Worm (Caenorhabditis elegans) whole organism, late embryonic: Measurements from ENCODE around the gene sel-13.
A peak's percentile ranks its signal among the peaks of the same experiment; 100 is the strongest.

Source experiments
- C08G9.2 ChIP-seq: sonication (generic microtip); optimal IDR thresholded peaks from 2 replicates; lab custom pipeline; 2016; ENCODE audit warnings: mild to moderate bottlenecking, missing genetic modification characterization, moderate library complexity, missing compliant biosample characterization
- C38D4.7 ChIP-seq: fragments of 200-800 bp; sonication (Bioruptor generic); optimal IDR thresholded peaks from 2 replicates; lab custom pipeline; 2018; ENCODE audit warnings: mild to moderate bottlenecking, missing genetic modification characterization, moderate library complexity, missing compliant biosample characterization
- F13H6.1 ChIP-seq: sonication (generic microtip); optimal IDR thresholded peaks from 2 replicates; lab custom pipeline; 2016; ENCODE audit warnings: missing genetic modification characterization, missing compliant biosample characterization
- K02D7.2 ChIP-seq: sonication (generic microtip); optimal IDR thresholded peaks from 2 replicates; lab custom pipeline; 2017; ENCODE audit warnings: mild to moderate bottlenecking, missing genetic modification characterization, missing compliant biosample characterization
- T23F11.4 ChIP-seq: fragments of 200-800 bp; sonication (Bioruptor generic); optimal IDR thresholded peaks from 2 replicates; lab custom pipeline; 2018; ENCODE audit warnings: mild to moderate bottlenecking, missing genetic modification characterization, missing compliant biosample characterization
- ama-1 ChIP-seq: fragments of 150-350 bp; optimal IDR thresholded peaks from 2 replicates; lab custom pipeline; 2014
- ceh-18 ChIP-seq: sonication (generic microtip); optimal IDR thresholded peaks from 2 replicates; lab custom pipeline; 2016; ENCODE audit warnings: missing genetic modification characterization, missing compliant biosample characterization
- ceh-22 ChIP-seq: sonication (generic microtip); optimal IDR thresholded peaks from 2 replicates; lab custom pipeline; 2017; ENCODE audit warnings: missing biosample characterization, missing genetic modification characterization
- ceh-24 ChIP-seq: sonication (generic microtip); optimal IDR thresholded peaks from 2 replicates; lab custom pipeline; 2016; ENCODE audit warnings: mild to moderate bottlenecking, missing genetic modification characterization, missing compliant biosample characterization
- ceh-30 ChIP-seq: fragments of 150-350 bp; optimal IDR thresholded peaks from 2 replicates; lab custom pipeline; 2014; ENCODE audit warnings: missing biosample characterization, missing genetic modification characterization
- ceh-9 ChIP-seq: sonication (generic microtip); optimal IDR thresholded peaks from 2 replicates; lab custom pipeline; 2016; ENCODE audit warnings: mild to moderate bottlenecking, missing genetic modification characterization, inconsistent platforms, missing compliant biosample characterization
- che-1 ChIP-seq: sonication (generic microtip); optimal IDR thresholded peaks from 2 replicates; lab custom pipeline; 2016; ENCODE audit warnings: mild to moderate bottlenecking, missing genetic modification characterization, missing compliant biosample characterization
- dmd-4 ChIP-seq: sonication (generic microtip); optimal IDR thresholded peaks from 2 replicates; lab custom pipeline; 2016; ENCODE audit warnings: borderline replicate concordance, missing genetic modification characterization, missing compliant biosample characterization
- elt-4 ChIP-seq: sonication (generic microtip); optimal IDR thresholded peaks from 2 replicates; lab custom pipeline; 2016; ENCODE audit warnings: missing genetic modification characterization, missing compliant biosample characterization
- ets-4 ChIP-seq: sonication (generic microtip); optimal IDR thresholded peaks from 2 replicates; lab custom pipeline; 2016; ENCODE audit warnings: missing genetic modification characterization, missing compliant biosample characterization
- gmeb-2 ChIP-seq: sonication (generic microtip); optimal IDR thresholded peaks from 2 replicates; lab custom pipeline; 2016; ENCODE audit warnings: missing genetic modification characterization, inconsistent platforms, missing compliant biosample characterization
- hlh-15 ChIP-seq: sonication (generic microtip); optimal IDR thresholded peaks from 2 replicates; lab custom pipeline; 2016; ENCODE audit warnings: missing genetic modification characterization, missing compliant biosample characterization
- hlh-30 ChIP-seq: sonication (generic microtip); optimal IDR thresholded peaks from 2 replicates; lab custom pipeline; 2017; ENCODE audit warnings: antibody characterized with exemption, missing genetic modification characterization, missing compliant biosample characterization; ENCODE audit not compliant: insufficient read depth
- hlh-6 ChIP-seq: sonication (generic microtip); optimal IDR thresholded peaks from 2 replicates; lab custom pipeline; 2016; ENCODE audit warnings: missing genotype, missing genetic modification characterization, missing compliant biosample characterization
- hlh-8 ChIP-seq: sonication (generic microtip); optimal IDR thresholded peaks from 2 replicates; lab custom pipeline; 2016; ENCODE audit warnings: missing genotype, missing genetic modification characterization, missing compliant biosample characterization
- npax-4 ChIP-seq: sonication (generic microtip); optimal IDR thresholded peaks from 2 replicates; lab custom pipeline; 2016; ENCODE audit warnings: missing genetic modification characterization, missing compliant biosample characterization
- pha-2 ChIP-seq: sonication (generic microtip); optimal IDR thresholded peaks from 2 replicates; lab custom pipeline; 2017; ENCODE audit warnings: mild to moderate bottlenecking, missing genetic modification characterization, missing compliant biosample characterization
- pqm-1 ChIP-seq: sonication (generic microtip); optimal IDR thresholded peaks from 2 replicates; lab custom pipeline; 2016; ENCODE audit warnings: missing genetic modification characterization, missing compliant biosample characterization
- ref-2 ChIP-seq: sonication (generic microtip); optimal IDR thresholded peaks from 2 replicates; lab custom pipeline; 2016; ENCODE audit warnings: missing genetic modification characterization, missing compliant biosample characterization
- sox-2 ChIP-seq: fragments of 200-800 bp; sonication (Bioruptor generic); IDR thresholded peaks from 2 replicates; pipeline ENCODE4 v1.3.6; 2022; ENCODE audit warnings: missing genetic modification reagents, missing genetic modification characterization, missing compliant biosample characterization
- syd-9 ChIP-seq: sonication (generic microtip); optimal IDR thresholded peaks from 2 replicates; lab custom pipeline; 2016; ENCODE audit warnings: mild to moderate bottlenecking, missing genetic modification characterization, moderate library complexity, missing compliant biosample characterization
- tbx-7 ChIP-seq: sonication (generic microtip); optimal IDR thresholded peaks from 2 replicates; lab custom pipeline; 2016; ENCODE audit warnings: missing genotype, missing genetic modification characterization, missing compliant biosample characterization
- ttx-3 ChIP-seq: sonication (generic microtip); optimal IDR thresholded peaks from 2 replicates; lab custom pipeline; 2016; ENCODE audit warnings: missing genetic modification reagents, missing genetic modification characterization, missing compliant biosample characterization
- unc-3 ChIP-seq, 2 experiments: fragments of 200-800 bp in 1 of 2; sonication (Bioruptor generic) in 1 of 2; sonication (generic microtip) in 1 of 2; conservative IDR thresholded peaks in 1 of 2; optimal IDR thresholded peaks in 1 of 2; 2 replicates each; pipeline versions ENCODE4 v1.3.6 to Lab custom; 2016 to 2022; ENCODE audit warnings: missing compliant biosample characterization in 2 of 2, missing genetic modification characterization in 2 of 2, missing genetic modification reagents in 1 of 2
- unc-42 ChIP-seq: sonication (generic microtip); optimal IDR thresholded peaks from 2 replicates; lab custom pipeline; 2016; ENCODE audit warnings: missing genotype, missing genetic modification characterization, missing compliant biosample characterization
- zip-5 ChIP-seq: sonication (generic microtip); optimal IDR thresholded peaks from 2 replicates; lab custom pipeline; 2016; ENCODE audit warnings: missing genetic modification characterization, missing compliant biosample characterization
- ztf-16 ChIP-seq: sonication (generic microtip); optimal IDR thresholded peaks from 2 replicates; lab custom pipeline; 2017; ENCODE audit warnings: missing genetic modification characterization, missing compliant biosample characterization

The sel-13 gene

ce11 chrIII:4715088-4715487 lies 15.1 kb upstream of the sel-13 start, which contains the start of gene him-18:
Gene him-18, minus strand, starts transcription at chrIII:4715188.
- TF ChIP-seq che-1 (no peak), hlh-8 (tag; lab: Kevin White, UChicago) (no peak)

ce11 chrIII:4708909-4709308 lies 8.9 kb upstream of the sel-13 start, which contains the start of gene T04A8.18:
Gene T04A8.18, plus strand, starts transcription at chrIII:4709209.
- TF ChIP-seq che-1: no peak
- no peak for TF ChIP-seq npax-4 (tag; lab: Kevin White, UChicago)
- no peak for TF ChIP-seq tbx-7 (tag; lab: Kevin White, UChicago)
- no peak for TF ChIP-seq ceh-24 (tag; lab: Kevin White, UChicago)
- TF ChIP-seq hlh-8 (tag; lab: Kevin White, UChicago): no peak
- TF ChIP-seq ttx-3 (tag; lab: Kevin White, UChicago): no peak
- TF ChIP-seq ets-4: no peak
- TF ChIP-seq, all 69 proteins: peak for 0

ce11 chrIII:4706678-4707077 lies 6.7 kb upstream of the sel-13 start, which contains the start of gene T04A8.13:
Gene T04A8.13, plus strand, starts transcription at chrIII:4706978.
- TF ChIP-seq K02D7.2 (tag; lab: Kevin White, UChicago): no peak

DNA sequence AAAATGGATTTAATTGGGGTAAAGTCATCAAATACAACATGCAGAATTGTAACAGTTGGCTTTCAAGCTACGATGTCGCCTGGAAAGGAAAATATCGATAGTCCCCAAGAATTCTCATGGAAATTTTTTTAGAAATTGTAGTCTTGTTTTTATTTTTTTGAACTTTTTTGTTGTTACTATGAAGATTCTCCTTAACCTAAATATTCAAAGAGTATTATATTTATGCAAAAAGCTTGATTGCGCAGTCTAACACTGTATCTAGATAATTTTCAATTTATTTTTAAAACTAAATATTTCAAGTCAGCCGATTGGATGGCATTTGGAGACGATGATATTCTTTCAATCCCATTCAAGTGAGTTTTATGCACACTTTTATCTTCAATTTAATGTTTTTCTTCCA lies 5.2 kb upstream of the sel-13 start, which contains the start of gene pgap-2:
Gene pgap-2 (plus strand): TSS at position 301 of the 400 bp plus-strand sequence.
- TF ChIP-seq ceh-18 (tag; lab: Kevin White, UChicago) (no peak), hlh-30 (tag; lab: Kevin White, UChicago) (no peak), elt-4 (no peak), ceh-9 (no peak), hlh-15 (tag; lab: Kevin White, UChicago) (no peak), hlh-6 (no peak), sox-2 (no peak), ceh-22 (tag; lab: Kevin White, UChicago) (no peak), ref-2 (tag; lab: Kevin White, UChicago) (no peak), F13H6.1 (tag; lab: Kevin White, UChicago) (no peak), zip-5 (no peak)
- TF ChIP-seq, all 69 proteins: peak for 0

ce11 chrIII:4703932-4704454 lies 4.0 kb upstream of the sel-13 start, which contains the start of the genes clp-2 and mrpl-16:
Gene clp-2, minus strand, starts transcription at chrIII:4704025.
Gene mrpl-16, plus strand, starts transcription at chrIII:4704404.
- TF ChIP-seq C38D4.7 (no peak), unc-42 (tag; lab: Kevin White, UChicago) (peak; percentile 18)

DNA sequence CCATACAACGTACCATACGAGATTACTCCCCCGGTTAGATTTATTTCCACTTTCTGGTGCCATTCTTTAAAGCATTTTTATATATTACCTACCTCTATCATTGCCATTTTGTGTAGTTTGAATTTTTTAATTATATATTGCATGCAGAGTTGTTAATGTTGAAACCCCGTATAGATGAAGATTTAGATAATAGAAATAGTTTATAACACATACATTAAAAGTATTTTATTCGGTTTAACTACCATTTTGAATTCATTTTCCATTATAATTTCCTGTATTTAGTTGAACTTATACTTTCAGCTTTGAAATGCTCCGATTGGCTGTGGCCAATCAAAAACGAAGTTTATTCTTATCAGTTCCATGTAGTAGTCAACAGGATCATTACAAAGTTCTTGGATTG lies 2.2 kb downstream of the sel-13 start, which contains the start of gene dnj-18:
Gene dnj-18 (plus strand): TSS at position 301 of the 400 bp plus-strand sequence.
- TF ChIP-seq T23F11.4 (GFP tag; lab: Kevin White, UChicago): no peak
- no peak for TF ChIP-seq pqm-1
- no peak for TF ChIP-seq K02D7.2 (tag; lab: Kevin White, UChicago)
- no peak for TF ChIP-seq ama-1 (lab: Kevin White, UChicago)
- no peak for TF ChIP-seq ref-2 (tag; lab: Kevin White, UChicago)
- no peak for TF ChIP-seq C08G9.2
- no peak for TF ChIP-seq unc-3 (GFP tag; conservative IDR thresholded peaks at IDR 0.05; lab: Robert Waterston, UW)
- no peak for TF ChIP-seq unc-3 (tag; optimal IDR thresholded peaks at IDR 0.05; lab: Kevin White, UChicago)

DNA sequence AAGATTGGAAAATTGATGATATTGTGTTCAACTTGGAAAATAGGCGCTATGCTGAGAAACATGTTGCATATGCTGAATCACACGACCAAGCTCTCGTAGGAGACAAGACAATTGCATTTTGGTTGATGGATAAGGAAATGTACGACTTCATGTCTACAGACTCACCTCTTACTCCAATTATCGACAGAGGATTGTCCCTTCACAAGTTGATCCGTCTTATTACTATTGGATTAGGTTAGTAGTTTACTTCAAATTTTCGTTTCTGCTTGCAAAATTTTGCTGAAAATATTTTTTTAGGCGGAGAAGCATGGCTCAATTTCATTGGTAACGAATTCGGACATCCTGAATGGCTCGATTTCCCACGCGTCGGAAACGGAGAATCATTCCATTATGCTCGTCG lies 3.1 kb downstream of the sel-13 start:
- TF ChIP-seq ceh-30 (tag; lab: Kevin White, UChicago) (no peak), ztf-16 (tag; lab: Kevin White, UChicago) (no peak), syd-9 (no peak), dmd-4 (no peak), pqm-1 (no peak), gmeb-2 (tag; lab: Kevin White, UChicago) (no peak), pha-2 (no peak), C08G9.2 (no peak), ceh-24 (tag; lab: Kevin White, UChicago) (no peak), hlh-8 (tag; lab: Kevin White, UChicago) (no peak)
